Worm (Caenorhabditis elegans): ENCODE data around the gene C39D10.7.

DNA sequence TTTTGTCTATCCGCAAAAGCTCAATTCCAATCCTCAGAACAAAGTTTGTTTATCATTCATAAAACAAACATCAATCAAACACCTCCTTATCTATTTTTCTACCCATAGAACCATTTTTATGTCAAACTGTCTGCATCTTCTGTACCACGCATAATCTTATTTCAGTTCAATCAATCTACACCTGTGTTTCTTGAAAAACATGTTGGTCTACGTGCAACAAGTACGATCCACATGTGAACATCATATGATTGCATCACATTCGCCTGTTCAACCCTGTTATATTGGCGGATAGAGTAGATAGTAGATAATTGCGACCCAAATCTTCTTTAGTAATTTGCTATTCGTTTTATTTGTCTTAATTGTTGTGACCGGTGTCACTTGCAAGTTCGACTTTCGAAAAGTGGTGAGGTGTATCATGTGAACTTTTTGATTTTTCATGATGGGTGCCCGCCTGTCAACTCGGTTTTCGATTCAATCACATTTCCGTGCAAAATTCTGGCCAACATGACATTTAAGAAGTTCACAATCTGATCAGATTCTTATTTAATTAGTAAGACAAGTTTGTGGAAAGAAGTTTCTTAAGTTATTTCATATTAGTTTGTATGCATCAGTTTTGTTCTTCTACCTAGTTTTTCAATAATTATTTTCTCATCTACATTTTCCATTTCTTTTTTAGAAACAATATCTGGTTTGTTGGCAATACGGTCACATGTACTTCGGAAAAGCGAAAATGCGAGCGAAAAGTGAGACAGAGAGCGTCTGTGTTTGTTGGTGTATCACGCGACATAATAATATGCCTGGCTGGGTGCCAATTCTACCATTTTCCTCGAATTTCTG, 38.7 kb upstream of the C39D10.7 start:
- no peak for TF ChIP-seq flt-1 (GFP tag; IDR thresholded peaks at IDR 0.05)
- no peak for TF ChIP-seq klf-2 (GFP tag; conservative IDR thresholded peaks at IDR 0.05)
- no peak for TF ChIP-seq med-1 (GFP tag; optimal IDR thresholded peaks at IDR 0.05; ENCODE audit: insufficient read depth)

Measured in whole organism, midembryonic.